Worm (Caenorhabditis elegans) whole organism, L1 larva: Measurements from ENCODE around the gene peb-1.

Experiments
- Y116A8C.19 ChIP-seq: sonication (generic microtip); optimal IDR thresholded peaks from 2 replicates; lab custom pipeline; 2016; ENCODE audit warnings: missing compliant biosample characterization, missing genetic modification characterization, borderline replicate concordance
- ama-1 ChIP-seq: fragments of 150-350 bp; optimal IDR thresholded peaks from 2 replicates; lab custom pipeline; 2014

DNA sequence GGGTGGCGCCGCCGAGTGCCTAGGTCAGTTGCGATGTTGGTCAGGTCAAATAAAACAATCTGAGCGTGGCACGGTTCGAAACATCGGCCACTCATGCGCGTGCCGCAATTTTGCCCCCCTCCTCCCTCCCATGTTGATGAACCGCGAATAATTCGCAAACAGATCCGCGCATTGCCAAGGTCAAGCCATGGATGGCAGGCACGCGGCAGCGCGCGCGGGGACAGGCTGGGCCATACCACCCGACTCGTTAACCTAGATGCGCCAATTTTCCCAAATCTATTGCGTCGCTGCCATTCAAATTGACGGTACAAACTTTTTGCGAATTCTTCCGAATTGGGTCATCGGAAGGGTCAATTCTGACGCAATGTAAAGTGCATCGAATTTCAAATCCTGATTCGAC is 5.8 kb downstream of the peb-1 start:
- no peak for TF ChIP-seq Y116A8C.19 (tag; lab: Kevin White, UChicago)
- TF ChIP-seq ama-1 (lab: Kevin White, UChicago), result no peak
